Worm (Caenorhabditis elegans) whole organism, L1 larva: ENCODE results near the gene sbds-1.

Experiments
- C04F5.9 ChIP-seq: sonication (generic microtip); optimal IDR thresholded peaks from 2 replicates; lab custom pipeline; 2016; ENCODE audit warnings: missing genetic modification characterization, missing compliant biosample characterization
- C16A3.4 ChIP-seq: fragments of 150-350 bp; optimal IDR thresholded peaks from 2 replicates; lab custom pipeline; 2014; ENCODE audit warnings: missing biosample characterization, missing genetic modification characterization
- C34B4.2 ChIP-seq: sonication (generic microtip); optimal IDR thresholded peaks from 2 replicates; lab custom pipeline; 2017; ENCODE audit warnings: mild to moderate bottlenecking, missing genetic modification characterization, missing compliant biosample characterization
- F16B12.6 ChIP-seq: fragments of 150-350 bp; optimal IDR thresholded peaks from 2 replicates; lab custom pipeline; 2014; ENCODE audit warnings: missing biosample characterization, missing genetic modification characterization
- blmp-1 ChIP-seq: fragments of 150-350 bp; optimal IDR thresholded peaks from 2 replicates; lab custom pipeline; 2014; ENCODE audit warnings: missing biosample characterization, missing genetic modification characterization
- ceh-82 ChIP-seq, 3 experiments: fragments of 150-350 bp in 1 of 3; sonication (generic microtip) in 2 of 3; optimal IDR thresholded peaks; 2 replicates each; lab custom pipeline; 2014 to 2017; ENCODE audit warnings: missing biosample characterization in 3 of 3, missing genetic modification characterization in 3 of 3
- ceh-88 ChIP-seq: fragments of 200-800 bp; sonication (Bioruptor generic); IDR thresholded peaks from 2 replicates; pipeline ENCODE4 v1.3.6; 2022; ENCODE audit warnings: missing genetic modification characterization, missing compliant biosample characterization
- dsc-1 ChIP-seq: sonication (generic microtip); optimal IDR thresholded peaks from 2 replicates; lab custom pipeline; 2016; ENCODE audit warnings: mild to moderate bottlenecking, missing genetic modification characterization, missing compliant biosample characterization
- elt-3 ChIP-seq, 6 experiments: fragments of 150-350 bp in 1 of 6; sonication (generic microtip); optimal IDR thresholded peaks; 2 replicates each; lab custom pipeline; 2017 to 2018; ENCODE audit warnings: missing biosample characterization in 6 of 6, missing genetic modification characterization in 6 of 6, inconsistent platforms in 1 of 6
- fkh-10 ChIP-seq: sonication (generic microtip); optimal IDR thresholded peaks from 2 replicates; lab custom pipeline; 2017; ENCODE audit warnings: missing biosample characterization, missing genetic modification reagents, missing genetic modification characterization
- fos-1 ChIP-seq: fragments of 150-350 bp; optimal IDR thresholded peaks from 2 replicates; lab custom pipeline; 2014; ENCODE audit warnings: missing biosample characterization, missing genetic modification characterization
- hlh-17 ChIP-seq: fragments of 200-800 bp; sonication (Bioruptor generic); optimal IDR thresholded peaks from 2 replicates; lab custom pipeline; 2018; ENCODE audit warnings: missing genetic modification characterization, mild to moderate bottlenecking, missing compliant biosample characterization, moderate library complexity, borderline replicate concordance
- hpl-2 ChIP-seq: fragments of 150-350 bp; optimal IDR thresholded peaks from 2 replicates; lab custom pipeline; 2014; ENCODE audit warnings: missing biosample characterization, missing genetic modification reagents, missing genetic modification characterization
- isw-1 ChIP-seq: fragments of 200-800 bp; sonication (Bioruptor generic); IDR thresholded peaks from 2 replicates; pipeline ENCODE4 v1.3.6; 2022; ENCODE audit warnings: missing genetic modification characterization, missing compliant biosample characterization
- jun-1 ChIP-seq: fragments of 150-350 bp; optimal IDR thresholded peaks from 2 replicates; lab custom pipeline; 2014; ENCODE audit warnings: missing biosample characterization, missing genetic modification reagents, missing genetic modification characterization
- lin-13 ChIP-seq: fragments of 150-350 bp; optimal IDR thresholded peaks from 2 replicates; lab custom pipeline; 2014; ENCODE audit warnings: missing biosample characterization, missing genetic modification reagents, missing genetic modification characterization
- lin-14 ChIP-seq: fragments of 200-800 bp; sonication (Bioruptor generic); optimal IDR thresholded peaks from 2 replicates; lab custom pipeline; 2018; ENCODE audit warnings: mild to moderate bottlenecking, missing genetic modification characterization, moderate library complexity, missing compliant biosample characterization
- lin-35 ChIP-seq, 2 experiments: fragments of 150-350 bp; optimal IDR thresholded peaks; 2 replicates each; lab custom pipeline; 2014; ENCODE audit warnings: missing biosample characterization in 2 of 2, missing genetic modification characterization in 2 of 2, missing genetic modification reagents in 2 of 2
- lin-39 ChIP-seq: fragments of 150-350 bp; optimal IDR thresholded peaks from 2 replicates; lab custom pipeline; 2014; ENCODE audit warnings: missing biosample characterization, missing genetic modification reagents, missing genetic modification characterization
- lir-3 ChIP-seq: sonication (generic microtip); optimal IDR thresholded peaks from 2 replicates; lab custom pipeline; 2016; ENCODE audit warnings: mild to moderate bottlenecking, missing genetic modification characterization, moderate library complexity, missing compliant biosample characterization; ENCODE audit not compliant: poor library complexity
- lsy-2 ChIP-seq, 2 experiments: fragments of 150-350 bp; optimal IDR thresholded peaks; 2 replicates each; lab custom pipeline; 2014; ENCODE audit warnings: missing biosample characterization in 2 of 2, missing genetic modification characterization in 2 of 2
- mab-9 ChIP-seq: fragments of 200-800 bp; sonication (Bioruptor generic); IDR thresholded peaks from 2 replicates; pipeline ENCODE4 v1.3.6; 2022; ENCODE audit warnings: missing genetic modification reagents, missing genetic modification characterization, missing compliant biosample characterization
- mdl-1 ChIP-seq, 2 experiments: fragments of 150-350 bp; optimal IDR thresholded peaks; 2 replicates each; lab custom pipeline; 2014 to 2017; ENCODE audit warnings: missing biosample characterization in 2 of 2, missing genetic modification characterization in 2 of 2, inconsistent platforms in 1 of 2
- mef-2 ChIP-seq: fragments of 150-350 bp; optimal IDR thresholded peaks from 2 replicates; lab custom pipeline; 2014; ENCODE audit warnings: missing biosample characterization, missing genetic modification characterization
- mep-1 ChIP-seq: fragments of 150-350 bp; optimal IDR thresholded peaks from 2 replicates; lab custom pipeline; 2014; ENCODE audit warnings: missing biosample characterization, missing genetic modification characterization
- nhr-11 ChIP-seq: fragments of 150-350 bp; optimal IDR thresholded peaks from 2 replicates; lab custom pipeline; 2014; ENCODE audit warnings: missing biosample characterization, missing genetic modification characterization
- nhr-19 ChIP-seq: fragments of 200-800 bp; sonication (Bioruptor generic); conservative IDR thresholded peaks from 2 replicates; pipeline ENCODE4 v1.3.6; 2022; ENCODE audit warnings: missing genetic modification characterization, missing compliant biosample characterization
- nhr-20 ChIP-seq: sonication (generic microtip); optimal IDR thresholded peaks from 2 replicates; lab custom pipeline; 2016; ENCODE audit warnings: mild to moderate bottlenecking, missing genetic modification characterization, missing compliant biosample characterization
- nhr-28 ChIP-seq: fragments of 150-350 bp; optimal IDR thresholded peaks from 2 replicates; lab custom pipeline; 2014; ENCODE audit warnings: missing biosample characterization, missing genetic modification characterization
- nhr-47 ChIP-seq: sonication (generic microtip); optimal IDR thresholded peaks from 2 replicates; lab custom pipeline; 2016; ENCODE audit warnings: mild to moderate bottlenecking, missing genetic modification characterization, moderate library complexity, missing compliant biosample characterization
- nhr-71 ChIP-seq: sonication (generic microtip); optimal IDR thresholded peaks from 2 replicates; lab custom pipeline; 2016; ENCODE audit warnings: mild to moderate bottlenecking, missing genetic modification characterization, moderate library complexity, missing compliant biosample characterization
- nhr-77 ChIP-seq: fragments of 150-350 bp; optimal IDR thresholded peaks from 2 replicates; lab custom pipeline; 2014; ENCODE audit warnings: missing biosample characterization, missing genetic modification characterization
- nhr-85 ChIP-seq: sonication (generic microtip); peaks from one replicate; lab custom pipeline; 2016; ENCODE audit warnings: missing genetic modification characterization, inconsistent platforms, missing compliant biosample characterization
- nhr-90 ChIP-seq: sonication (generic microtip); optimal IDR thresholded peaks from 2 replicates; lab custom pipeline; 2016; ENCODE audit warnings: mild to moderate bottlenecking, missing genetic modification characterization, missing compliant biosample characterization; ENCODE audit not compliant: poor library complexity
- pqm-1 ChIP-seq: sonication (generic microtip); optimal IDR thresholded peaks from 3 replicates; lab custom pipeline; 2017; ENCODE audit warnings: missing biosample characterization, missing genetic modification characterization
- rnt-1 ChIP-seq: sonication (generic microtip); optimal IDR thresholded peaks from 2 replicates; lab custom pipeline; 2016; ENCODE audit warnings: mild to moderate bottlenecking, missing genetic modification characterization, moderate library complexity, missing compliant biosample characterization
- skn-1 ChIP-seq: fragments of 150-350 bp; optimal IDR thresholded peaks from 2 replicates; lab custom pipeline; 2014; ENCODE audit warnings: missing biosample characterization, missing genetic modification characterization
- snu-23 ChIP-seq: sonication (generic microtip); optimal IDR thresholded peaks from 2 replicates; lab custom pipeline; 2016; ENCODE audit warnings: missing genetic modification characterization, missing compliant biosample characterization
- sox-4 ChIP-seq: sonication (generic microtip); optimal IDR thresholded peaks from 2 replicates; lab custom pipeline; 2016; ENCODE audit warnings: missing genetic modification characterization, missing compliant biosample characterization
- sptf-1 ChIP-seq: fragments of 150-350 bp; optimal IDR thresholded peaks from 2 replicates; lab custom pipeline; 2014; ENCODE audit warnings: missing biosample characterization, missing genetic modification characterization
- swsn-7 ChIP-seq: sonication (generic microtip); optimal IDR thresholded peaks from 2 replicates; lab custom pipeline; 2016; ENCODE audit warnings: missing genetic modification characterization, missing compliant biosample characterization
- tbx-2 ChIP-seq: sonication (generic microtip); optimal IDR thresholded peaks from 2 replicates; lab custom pipeline; 2016; ENCODE audit warnings: missing genetic modification characterization, missing compliant biosample characterization
- tlp-1 ChIP-seq: fragments of 150-350 bp; optimal IDR thresholded peaks from 2 replicates; lab custom pipeline; 2014; ENCODE audit warnings: missing biosample characterization, missing genetic modification characterization
- unc-130 ChIP-seq: fragments of 150-350 bp; optimal IDR thresholded peaks from 2 replicates; lab custom pipeline; 2017; ENCODE audit warnings: missing biosample characterization, missing genetic modification characterization, inconsistent platforms
- unc-86 ChIP-seq: sonication (generic microtip); optimal IDR thresholded peaks from 2 replicates; lab custom pipeline; 2016; ENCODE audit warnings: missing genetic modification characterization, missing compliant biosample characterization
- zip-4 ChIP-seq: fragments of 200-800 bp; sonication (Bioruptor generic); optimal IDR thresholded peaks from 2 replicates; lab custom pipeline; 2018; ENCODE audit warnings: mild to moderate bottlenecking, missing genetic modification characterization, moderate library complexity, missing compliant biosample characterization
- ztf-11 ChIP-seq, 2 experiments: sonication (generic microtip); optimal IDR thresholded peaks; 2 replicates each; lab custom pipeline; 2016 to 2017; ENCODE audit warnings: missing genetic modification characterization in 2 of 2, missing biosample characterization in 1 of 2, missing compliant biosample characterization in 1 of 2

The sbds-1 gene

ce11 chrIII:640198-640803 is 2.1 kb upstream of the sbds-1 start, which contains the start of the genes tag-266 and tag-267 (continued):
- peak; percentile 91 for TF ChIP-seq lin-14 (GFP tag; lab: Kevin White, UChicago)
- TF ChIP-seq nhr-77 (tag; lab: Kevin White, UChicago) = peak; percentile 59
- peak; percentile 43 for TF ChIP-seq sox-4 (tag; lab: Kevin White, UChicago)
- peak; percentile 83; the same call in 1 of the 2 replicates for TF ChIP-seq ceh-88 (GFP tag; lab: Robert Waterston, UW)
- peak; percentile 77 for TF ChIP-seq mep-1
- TF ChIP-seq nhr-28 (tag; lab: Kevin White, UChicago) = no peak
- TF ChIP-seq C34B4.2 = no peak

- no peak for TF ChIP-seq mab-9 (GFP tag; lab: Robert Waterston, UW)
- no peak for TF ChIP-seq F16B12.6
- no peak for TF ChIP-seq elt-3 (tag; optimal IDR thresholded peaks at IDR 0.05; lab: Kevin White, UChicago)
- no peak for TF ChIP-seq C16A3.4 (tag; lab: Kevin White, UChicago)
- TF ChIP-seq nhr-77 (tag; lab: Kevin White, UChicago) = no peak
- TF ChIP-seq lin-13 = no peak
- no peak for TF ChIP-seq skn-1 (tag; lab: Kevin White, UChicago)
- no peak for TF ChIP-seq fkh-10 (GFP tag; lab: Kevin White, UChicago)
- no peak for TF ChIP-seq mef-2 (tag; lab: Kevin White, UChicago)
- TF ChIP-seq pqm-1 (tag; lab: Kevin White, UChicago) = no peak
- no peak for TF ChIP-seq mdl-1 (tag; optimal IDR thresholded peaks at IDR 0.05; lab: Kevin White, UChicago)
- TF ChIP-seq sptf-1 (tag; lab: Kevin White, UChicago) = no peak
- no peak for TF ChIP-seq jun-1 (tag; lab: Kevin White, UChicago)
- no peak for TF ChIP-seq nhr-47 (tag; lab: Kevin White, UChicago)
- no peak for TF ChIP-seq hpl-2 (GFP tag; lab: Kevin White, UChicago)
- TF ChIP-seq lin-39 (tag; lab: Kevin White, UChicago) = no peak
- TF ChIP-seq hlh-17 (GFP tag; lab: Kevin White, UChicago) = no peak
These were observed 2.2 kb downstream of the sbds-1 start, which contains the start of gene T19C3.7 for ce11 chrIII:636067-636466. Gene T19C3.7 (minus strand): TSS chrIII:636167.

ce11 chrIII:634618-635017 is 3.6 kb downstream of the sbds-1 start, which contains the start of gene fem-2:
Gene fem-2 (minus strand): TSS chrIII:634626.
- TF ChIP-seq zip-4 = peak; percentile 9
- no peak for TF ChIP-seq nhr-77 (tag; lab: Kevin White, UChicago)
- peak; percentile 16; the same call in 1 of the 2 replicates for TF ChIP-seq isw-1 (GFP tag; lab: Robert Waterston, UW)
- TF ChIP-seq C34B4.2 = no peak
- TF ChIP-seq blmp-1 (tag; lab: Kevin White, UChicago) = peak; percentile 42
- TF ChIP-seq mep-1 = peak; percentile 79
- TF ChIP-seq nhr-85 (tag; lab: Kevin White, UChicago) = peak; percentile 76
- TF ChIP-seq skn-1 (tag; lab: Kevin White, UChicago) = no peak
- no peak for TF ChIP-seq tlp-1
- no peak for TF ChIP-seq nhr-11 (tag; lab: Kevin White, UChicago)
- TF ChIP-seq lsy-2 (tag; optimal IDR thresholded peaks at IDR 0.05; lab: Kevin White, UChicago) = peak; percentile 57 to 67
- TF ChIP-seq unc-86 (tag; lab: Kevin White, UChicago) = peak; percentile 5
- TF ChIP-seq ztf-11 (tag; optimal IDR thresholded peaks at IDR 0.05; lab: Kevin White, UChicago) = no peak
- no peak for TF ChIP-seq fos-1 (tag; lab: Kevin White, UChicago)
- TF ChIP-seq dsc-1 (tag; lab: Kevin White, UChicago) = peak; percentile 16
- peak; percentile 52 for TF ChIP-seq swsn-7
- peak; percentile 46 for TF ChIP-seq C16A3.4 (tag; lab: Kevin White, UChicago)
- TF ChIP-seq sox-4 (tag; lab: Kevin White, UChicago) = peak; percentile 6
- TF ChIP-seq nhr-20 (tag; lab: Kevin White, UChicago) = peak; percentile 37
- peak; percentile 30 to 63 (median 38) for TF ChIP-seq ceh-82 (tag; optimal IDR thresholded peaks at IDR 0.05; lab: Kevin White, UChicago)
- peak; percentile 64 for TF ChIP-seq nhr-71 (tag; lab: Kevin White, UChicago)
- peak; percentile 22 for TF ChIP-seq unc-130 (tag; lab: Kevin White, UChicago)
- TF ChIP-seq nhr-90 = peak; percentile 57
- TF ChIP-seq lir-3 = no peak
- TF ChIP-seq C04F5.9 = no peak
- peak; percentile 43 for TF ChIP-seq tbx-2
- peak; percentile 62 for TF ChIP-seq snu-23 (GFP tag; lab: Kevin White, UChicago)
- peak; percentile 58 to 67 for TF ChIP-seq lin-35 (GFP tag; optimal IDR thresholded peaks at IDR 0.05; lab: Kevin White, UChicago)
- TF ChIP-seq jun-1 (tag; lab: Kevin White, UChicago) = no peak
- TF ChIP-seq lin-13 = peak; percentile 26
- TF ChIP-seq nhr-19 = peak; percentile 36
- TF ChIP-seq rnt-1 = peak; percentile 24
